Worm (Caenorhabditis elegans): Measurements from ENCODE around the gene R160.2.

DNA sequence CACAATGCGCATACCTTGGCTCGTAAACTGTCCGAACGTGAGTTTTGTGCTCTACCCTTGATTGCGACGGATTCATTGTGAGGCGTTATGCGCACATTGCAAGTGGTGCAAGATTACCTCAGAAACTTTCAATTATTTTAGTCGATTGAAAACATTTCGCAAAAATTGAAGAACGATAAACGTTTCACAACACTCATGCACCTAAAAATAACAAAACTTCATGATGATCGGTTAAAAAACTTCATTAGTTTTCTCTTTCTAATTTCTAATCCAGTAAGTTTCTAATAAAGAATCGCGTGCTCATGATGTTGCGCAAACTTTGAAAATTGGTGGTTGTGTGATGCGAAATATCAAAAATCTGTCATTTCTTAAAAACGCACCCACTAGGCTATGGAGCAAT is 42.0 kb upstream of the R160.2 start, which contains the start of gene dop-1:
- TF ChIP-seq hmbx-1 (tag; optimal IDR thresholded peaks at IDR 0.05) (no peak), ama-1 (optimal IDR thresholded peaks at IDR 0.05) (no peak), flt-1 (GFP tag; IDR thresholded peaks at IDR 0.05) (no peak), pes-1 (GFP tag; IDR thresholded peaks at IDR 0.05) (no peak), tbx-11 (GFP tag; IDR thresholded peaks at IDR 0.05) (no peak), F13C5.2 (tag; optimal IDR thresholded peaks at IDR 0.05) (no peak), tra-4 (tag; optimal IDR thresholded peaks at IDR 0.05) (no peak)

All from whole organism, early embryonic.